Fruit fly (Drosophila melanogaster) whole organism, embryonic: ENCODE measurements around the gene spz5.

ENCODE experiments used
- Atf3 ChIP-seq: fragments of 200-800 bp; sonication (Bioruptor generic); optimal IDR thresholded peaks from 3 replicates; lab custom pipeline; 2016; ENCODE audit warnings: missing biosample characterization, missing genetic modification characterization
- BtbVII ChIP-seq: fragments of 200-800 bp; sonication (Bioruptor generic); optimal IDR thresholded peaks from 3 replicates; lab custom pipeline; 2017; ENCODE audit warnings: missing biosample characterization, mild to moderate bottlenecking, missing genetic modification characterization
- CG10147 ChIP-seq: fragments of 200-800 bp; sonication (Bioruptor generic); optimal IDR thresholded peaks from 2 replicates; lab custom pipeline; 2019; ENCODE audit warnings: missing biosample characterization, mild to moderate bottlenecking, missing genetic modification characterization, moderate library complexity
- CG10462 ChIP-seq: fragments of 200-800 bp; sonication (Bioruptor generic); optimal IDR thresholded peaks from 2 replicates; lab custom pipeline; 2016; ENCODE audit warnings: missing biosample characterization, missing genetic modification characterization
- CG12071 ChIP-seq: fragments of 200-800 bp; sonication (Bioruptor generic); optimal IDR thresholded peaks from 3 replicates; lab custom pipeline; 2018; ENCODE audit warnings: missing biosample characterization, mild to moderate bottlenecking, missing genetic modification characterization
- CG12299 ChIP-seq: fragments of 200-800 bp; sonication (Bioruptor generic); optimal IDR thresholded peaks from 2 replicates; lab custom pipeline; 2018; ENCODE audit warnings: missing biosample characterization, mild to moderate bottlenecking, missing genetic modification characterization
- CG13624 ChIP-seq: fragments of 200-800 bp; sonication (Bioruptor generic); optimal IDR thresholded peaks from 2 replicates; lab custom pipeline; 2016; ENCODE audit warnings: missing biosample characterization, missing genetic modification characterization
- CG1603 ChIP-seq: fragments of 200-800 bp; sonication (Bioruptor generic); optimal IDR thresholded peaks from 2 replicates; lab custom pipeline; 2019; ENCODE audit warnings: missing biosample characterization, mild to moderate bottlenecking, missing genetic modification characterization, moderate library complexity
- CG17359 ChIP-seq: fragments of 200-800 bp; sonication (Bioruptor generic); optimal IDR thresholded peaks from 3 replicates; lab custom pipeline; 2018; ENCODE audit warnings: missing biosample characterization, mild to moderate bottlenecking, missing genetic modification characterization, moderate library complexity
- CG17385 ChIP-seq: fragments of 200-800 bp; sonication (Bioruptor generic); optimal IDR thresholded peaks from 3 replicates; lab custom pipeline; 2018; ENCODE audit warnings: missing biosample characterization, mild to moderate bottlenecking, missing genetic modification characterization
- CG32772 ChIP-seq: fragments of 200-800 bp; sonication (Bioruptor generic); IDR thresholded peaks from 2 replicates; pipeline ENCODE4 v1.3.6; 2022; ENCODE audit warnings: missing biosample characterization, missing genetic modification characterization
- CG4328 ChIP-seq: fragments of 200-800 bp; sonication (Bioruptor generic); optimal IDR thresholded peaks from 3 replicates; lab custom pipeline; 2017; ENCODE audit warnings: missing biosample characterization, missing genetic modification reagents, missing genetic modification characterization
- CG7839 ChIP-seq: fragments of 200-800 bp; sonication (Bioruptor generic); optimal IDR thresholded peaks from 3 replicates; lab custom pipeline; 2018; ENCODE audit warnings: missing biosample characterization, mild to moderate bottlenecking, missing genetic modification characterization, moderate library complexity
- CG8388 ChIP-seq: fragments of 200-800 bp; sonication (Bioruptor generic); optimal IDR thresholded peaks from 2 replicates; lab custom pipeline; 2019; ENCODE audit warnings: missing biosample characterization, mild to moderate bottlenecking, missing genetic modification characterization, moderate library complexity
- CG9437 ChIP-seq: fragments of 200-800 bp; sonication (Bioruptor generic); optimal IDR thresholded peaks from 2 replicates; lab custom pipeline; 2018; ENCODE audit warnings: missing biosample characterization, mild to moderate bottlenecking, missing genetic modification characterization
- CG9609 ChIP-seq: fragments of 200-800 bp; sonication (Bioruptor generic); optimal IDR thresholded peaks from 3 replicates; lab custom pipeline; 2016; ENCODE audit warnings: missing biosample characterization, missing genetic modification characterization
- Camta ChIP-seq: fragments of 200-800 bp; sonication (Bioruptor generic); optimal IDR thresholded peaks from 2 replicates; lab custom pipeline; 2016; ENCODE audit warnings: missing biosample characterization, missing genetic modification characterization
- Doc3 ChIP-seq: fragments of 200-800 bp; sonication (Bioruptor generic); IDR thresholded peaks from 3 replicates; pipeline ENCODE4 v1.3.6; 2022; ENCODE audit warnings: missing biosample characterization, missing genetic modification characterization; ENCODE audit not compliant: partially characterized antibody
- Drgx ChIP-seq: fragments of 200-800 bp; sonication (Bioruptor generic); IDR thresholded peaks from 2 replicates; pipeline ENCODE4 v1.3.6; 2022; ENCODE audit warnings: missing biosample characterization, missing genetic modification characterization
- Ets65A ChIP-seq: fragments of 200-800 bp; sonication (Bioruptor generic); peaks from one replicate; lab custom pipeline; 2016; ENCODE audit warnings: missing biosample characterization, missing genetic modification characterization
- H2.0 ChIP-seq: fragments of 200-800 bp; sonication (Bioruptor generic); IDR thresholded peaks from 2 replicates; pipeline ENCODE4 v1.3.6; 2022; ENCODE audit warnings: missing biosample characterization, missing genetic modification characterization
- HLH3B ChIP-seq: fragments of 200-800 bp; sonication (Bioruptor generic); IDR thresholded peaks from 2 replicates; pipeline ENCODE4 v1.3.6; 2022; ENCODE audit warnings: missing biosample characterization, missing genetic modification characterization
- Hmx ChIP-seq: fragments of 200-800 bp; sonication (Bioruptor generic); optimal IDR thresholded peaks from 2 replicates; lab custom pipeline; 2016; ENCODE audit warnings: missing biosample characterization, missing genetic modification characterization
- Hsf ChIP-seq: fragments of 200-800 bp; sonication (Bioruptor generic); optimal IDR thresholded peaks from 3 replicates; lab custom pipeline; 2016; ENCODE audit warnings: missing biosample characterization, missing genetic modification characterization
- MTF-1 ChIP-seq: fragments of 200-800 bp; sonication (Bioruptor generic); optimal IDR thresholded peaks from 2 replicates; lab custom pipeline; 2018; ENCODE audit warnings: missing biosample characterization, mild to moderate bottlenecking, missing genetic modification characterization, borderline replicate concordance
- NfI ChIP-seq: fragments of 200-800 bp; sonication (Bioruptor generic); optimal IDR thresholded peaks from 3 replicates; lab custom pipeline; 2018; ENCODE audit warnings: missing biosample characterization, mild to moderate bottlenecking, missing genetic modification characterization, moderate library complexity
- Pdp1 ChIP-seq, 2 experiments: fragments of 200-800 bp; sonication (Bioruptor generic); optimal IDR thresholded peaks; 3 replicates each; lab custom pipeline; 2016; ENCODE audit warnings: missing biosample characterization in 2 of 2, missing genetic modification characterization in 2 of 2, mild to moderate bottlenecking in 1 of 2, moderate library complexity in 1 of 2
- Sox100B ChIP-seq: fragments of 200-800 bp; sonication (Bioruptor generic); optimal IDR thresholded peaks from 3 replicates; lab custom pipeline; 2018; ENCODE audit warnings: missing biosample characterization, mild to moderate bottlenecking, missing genetic modification characterization
- Sox102F ChIP-seq: fragments of 200-800 bp; sonication (Bioruptor generic); optimal IDR thresholded peaks from 2 replicates; lab custom pipeline; 2018; ENCODE audit warnings: missing biosample characterization, mild to moderate bottlenecking, missing genetic modification characterization, moderate library complexity
- TFAM ChIP-seq: fragments of 200-800 bp; sonication (Bioruptor generic); optimal IDR thresholded peaks from 2 replicates; lab custom pipeline; 2017; ENCODE audit warnings: missing biosample characterization, missing genetic modification characterization, inconsistent platforms
- Xbp1 ChIP-seq: fragments of 200-800 bp; sonication (Bioruptor generic); optimal IDR thresholded peaks from 3 replicates; lab custom pipeline; 2016; ENCODE audit warnings: missing biosample characterization, mild to moderate bottlenecking, missing genetic modification characterization
- ase ChIP-seq: fragments of 200-800 bp; sonication (Bioruptor generic); IDR thresholded peaks from 3 replicates; pipeline ENCODE4 v1.3.6; 2022; ENCODE audit warnings: missing biosample characterization, missing genetic modification characterization
- cad ChIP-seq: fragments of >200 bp; optimal IDR thresholded peaks from 2 replicates; lab custom pipeline; 2017; ENCODE audit warnings: missing biosample characterization, missing genetic modification characterization
- corto ChIP-seq: fragments of 200-800 bp; sonication (Bioruptor generic); optimal IDR thresholded peaks from 2 replicates; lab custom pipeline; 2016; ENCODE audit warnings: missing biosample characterization, mild to moderate bottlenecking, missing genetic modification characterization, moderate library complexity
- cwo ChIP-seq: fragments of 200-800 bp; sonication (Bioruptor generic); optimal IDR thresholded peaks from 3 replicates; lab custom pipeline; 2017; ENCODE audit warnings: missing biosample characterization, missing genetic modification characterization, mild to moderate bottlenecking, moderate library complexity, missing genetic modification reagents
- dpn ChIP-seq, 2 experiments: fragments of 200-800 bp; sonication (Bioruptor generic); optimal IDR thresholded peaks; 3 replicates each; lab custom pipeline; 2016; ENCODE audit warnings: missing biosample characterization in 2 of 2, missing genetic modification characterization in 2 of 2
- ems ChIP-seq: fragments of 200-800 bp; sonication (Bioruptor generic); optimal IDR thresholded peaks from 3 replicates; lab custom pipeline; 2016; ENCODE audit warnings: missing biosample characterization, missing genetic modification characterization
- gem ChIP-seq: fragments of 200-800 bp; sonication (Bioruptor generic); optimal IDR thresholded peaks from 2 replicates; lab custom pipeline; 2019; ENCODE audit warnings: missing biosample characterization, mild to moderate bottlenecking, missing genetic modification characterization, moderate library complexity
- hth ChIP-seq: fragments of >200 bp; optimal IDR thresholded peaks from 2 replicates; lab custom pipeline; 2017; ENCODE audit warnings: inconsistent platforms
- lab ChIP-seq: fragments of 200-800 bp; sonication (Bioruptor generic); optimal IDR thresholded peaks from 3 replicates; lab custom pipeline; 2017; ENCODE audit warnings: missing biosample characterization, missing genetic modification characterization, mild to moderate bottlenecking, moderate library complexity, missing genetic modification reagents
- lilli ChIP-seq: fragments of 200-800 bp; sonication (Bioruptor generic); optimal IDR thresholded peaks from 3 replicates; lab custom pipeline; 2016; ENCODE audit warnings: missing biosample characterization, missing genetic modification characterization
- lmd ChIP-seq: fragments of 200-800 bp; sonication (Bioruptor generic); IDR thresholded peaks from 2 replicates; pipeline ENCODE4 v1.3.6; 2022; ENCODE audit warnings: missing biosample characterization, missing genetic modification characterization
- mam ChIP-seq: fragments of 200-800 bp; sonication (Bioruptor generic); optimal IDR thresholded peaks from 3 replicates; lab custom pipeline; 2016; ENCODE audit warnings: missing biosample characterization, missing genetic modification characterization
- nerfin-2 ChIP-seq: fragments of 200-800 bp; sonication (Bioruptor generic); IDR thresholded peaks from 2 replicates; pipeline ENCODE4 v1.3.6; 2022; ENCODE audit warnings: missing biosample characterization, missing genetic modification characterization; ENCODE audit not compliant: partially characterized antibody
- pb ChIP-seq: fragments of 200-800 bp; sonication (Bioruptor generic); optimal IDR thresholded peaks from 3 replicates; lab custom pipeline; 2016; ENCODE audit warnings: missing biosample characterization, missing genetic modification characterization
- phol ChIP-seq: fragments of 200-800 bp; sonication (Bioruptor generic); optimal IDR thresholded peaks from 3 replicates; lab custom pipeline; 2018; ENCODE audit warnings: missing biosample characterization, mild to moderate bottlenecking, missing genetic modification characterization, moderate library complexity
- sc ChIP-seq, 3 experiments: fragments of >200 bp in 2 of 3; fragments of 200-800 bp in 1 of 3; sonication (Bioruptor generic) in 1 of 3; optimal IDR thresholded peaks; 2 replicates in 2 of 3; 3 replicates in 1 of 3; lab custom pipeline; 2017; ENCODE audit warnings: mild to moderate bottlenecking in 1 of 3, missing biosample characterization in 1 of 3, missing genetic modification characterization in 1 of 3, missing genetic modification reagents in 1 of 3
- sens-2 ChIP-seq: fragments of 200-800 bp; sonication (Bioruptor generic); IDR thresholded peaks from 2 replicates; pipeline ENCODE4 v1.3.6; 2022; ENCODE audit warnings: missing biosample characterization, missing genetic modification characterization
- sob ChIP-seq: fragments of 200-800 bp; sonication (Bioruptor generic); IDR thresholded peaks from 2 replicates; pipeline ENCODE4 v1.3.6; 2022; ENCODE audit warnings: missing biosample characterization, missing genetic modification characterization
- tin ChIP-seq: fragments of 200-800 bp; sonication (Bioruptor generic); optimal IDR thresholded peaks from 3 replicates; lab custom pipeline; 2016; ENCODE audit warnings: missing biosample characterization, missing genetic modification characterization

The spz5 gene

dm6 chr3L:2850966-2851365, 41.0 kb downstream of the spz5 start (continued):
- TF ChIP-seq ems (GFP tag; lab: Kevin White, UChicago): no peak
- no peak for TF ChIP-seq MTF-1 (GFP tag; lab: Kevin White, UChicago)
- TF ChIP-seq Doc3 (GFP tag; lab: Robert Waterston, UW): no peak
- no peak for TF ChIP-seq TFAM (GFP tag; lab: Kevin White, UChicago)
- no peak for TF ChIP-seq sens-2 (GFP tag; lab: Robert Waterston, UW)
- 0 out of 2 replicates have a peak, but pooled peaks have one; percentile 30 for TF ChIP-seq H2.0 (GFP tag; lab: Robert Waterston, UW)
- TF ChIP-seq CG9437: no peak
- peak; percentile 15 for TF ChIP-seq CG13624 (GFP tag; lab: Kevin White, UChicago)
- TF ChIP-seq CG32772 (GFP tag; lab: Robert Waterston, UW): no peak
- peak; percentile 49 for TF ChIP-seq CG1603 (tag; lab: Kevin White, UChicago)
- TF ChIP-seq Atf3: no peak
- peak; percentile 49 for TF ChIP-seq gem (tag; lab: Kevin White, UChicago)
- peak; percentile 21 for TF ChIP-seq CG12071 (GFP tag; lab: Kevin White, UChicago)
- peak; percentile 21 for TF ChIP-seq CG9609 (GFP tag; lab: Kevin White, UChicago)
- no peak for TF ChIP-seq CG10462 (GFP tag; lab: Kevin White, UChicago)
- peak; percentile 8 for TF ChIP-seq mam
- TF ChIP-seq CG8388 (GFP tag; lab: Kevin White, UChicago): peak; percentile 13
- TF ChIP-seq Hsf (GFP tag; lab: Kevin White, UChicago): peak; percentile 34
- TF ChIP-seq NfI (GFP tag; lab: Kevin White, UChicago): peak; percentile 24
- peak; percentile 17 for TF ChIP-seq Camta
- no peak for TF ChIP-seq cad
- TF ChIP-seq tin (GFP tag; lab: Kevin White, UChicago): peak; percentile 26
- TF ChIP-seq CG10147 (GFP tag; lab: Kevin White, UChicago): peak; percentile 22
- no peak for TF ChIP-seq CG12299 (tag; lab: Kevin White, UChicago)
- peak; percentile 67 for TF ChIP-seq lab (GFP tag; lab: Kevin White, UChicago)
- peak; percentile 32 for TF ChIP-seq corto
- TF ChIP-seq CG17359 (tag; lab: Kevin White, UChicago): peak; percentile 39
- peak; percentile 32 to 44 for TF ChIP-seq Pdp1 (GFP tag; optimal IDR thresholded peaks at IDR 0.05; lab: Kevin White, UChicago)
- TF ChIP-seq CG17385 (GFP tag; lab: Kevin White, UChicago): peak; percentile 7
- TF ChIP-seq hth (lab: Kevin White, UChicago): no peak
- peak; percentile 20 for TF ChIP-seq cwo (GFP tag; lab: Kevin White, UChicago)
- TF ChIP-seq ase: 0 out of 3 replicates have a peak, but pooled peaks have one; percentile 53
- TF ChIP-seq Hmx (GFP tag; lab: Kevin White, UChicago): no peak
- peak; percentile 89 for TF ChIP-seq Ets65A
- no peak for TF ChIP-seq Sox100B (GFP tag; lab: Kevin White, UChicago)
- TF ChIP-seq sob (GFP tag; lab: Robert Waterston, UW): 0 out of 2 replicates have a peak, but pooled peaks have one; percentile 30
- TF ChIP-seq Sox102F (GFP tag; lab: Kevin White, UChicago): peak; percentile 22
- peak; percentile 40 to 50 for TF ChIP-seq dpn (GFP tag; optimal IDR thresholded peaks at IDR 0.05; lab: Kevin White, UChicago)
- TF ChIP-seq HLH3B: 0 out of 2 replicates have a peak, but pooled peaks have one; percentile 16
- TF ChIP-seq phol (tag; lab: Kevin White, UChicago): peak; percentile 20
- peak; percentile 45 for TF ChIP-seq CG7839
- peak; percentile 45 for TF ChIP-seq lilli
- TF ChIP-seq BtbVII (GFP tag; lab: Kevin White, UChicago): no peak
- TF ChIP-seq sc (optimal IDR thresholded peaks at IDR 0.05; lab: Kevin White, UChicago): no peak
- TF ChIP-seq sc (GFP tag; optimal IDR thresholded peaks at IDR 0.05; lab: Kevin White, UChicago): no peak
- no peak for TF ChIP-seq pb (GFP tag; lab: Kevin White, UChicago)
- TF ChIP-seq lmd (GFP tag; lab: Robert Waterston, UW): peak; percentile 43
- TF ChIP-seq Xbp1 (GFP tag; lab: Kevin White, UChicago): peak; percentile 46
- no peak for TF ChIP-seq CG4328
- TF ChIP-seq nerfin-2 (GFP tag; lab: Robert Waterston, UW): no peak
- TF ChIP-seq Drgx (GFP tag; lab: Robert Waterston, UW): peak; percentile 36; the same call in 1 of the 2 replicates
